Worm (Caenorhabditis elegans) whole organism, early embryonic: ENCODE measurements around the gene stg-1.

Experiments
- B0310.2 ChIP-seq: sonication (generic microtip); optimal IDR thresholded peaks from 2 replicates; lab custom pipeline; 2016; ENCODE audit warnings: mild to moderate bottlenecking, missing genetic modification characterization, missing compliant biosample characterization
- F13C5.2 ChIP-seq: sonication (generic microtip); optimal IDR thresholded peaks from 2 replicates; lab custom pipeline; 2017; ENCODE audit warnings: mild to moderate bottlenecking, missing genetic modification characterization, inconsistent platforms, missing compliant biosample characterization
- aly-1 ChIP-seq: sonication (generic microtip); optimal IDR thresholded peaks from 2 replicates; lab custom pipeline; 2016; ENCODE audit warnings: missing genetic modification characterization, missing compliant biosample characterization
- ama-1 ChIP-seq: fragments of 150-350 bp; optimal IDR thresholded peaks from 2 replicates; lab custom pipeline; 2014
- ceh-13 ChIP-seq: fragments of 200-800 bp; sonication (Bioruptor generic); optimal IDR thresholded peaks from 2 replicates; lab custom pipeline; 2018; ENCODE audit warnings: mild to moderate bottlenecking, missing genetic modification characterization, missing compliant biosample characterization
- ceh-36 ChIP-seq: sonication (generic microtip); optimal IDR thresholded peaks from 2 replicates; lab custom pipeline; 2016; ENCODE audit warnings: missing genetic modification characterization, inconsistent platforms, missing compliant biosample characterization
- ets-7 ChIP-seq: sonication (generic microtip); optimal IDR thresholded peaks from 2 replicates; lab custom pipeline; 2016; ENCODE audit warnings: missing genotype, missing genetic modification characterization, missing compliant biosample characterization
- flt-1 ChIP-seq: fragments of 200-800 bp; sonication (Bioruptor generic); IDR thresholded peaks from 2 replicates; pipeline ENCODE4 v1.3.6; 2022; ENCODE audit warnings: missing genetic modification characterization, missing compliant biosample characterization
- hmbx-1 ChIP-seq: sonication (generic microtip); optimal IDR thresholded peaks from 2 replicates; lab custom pipeline; 2016; ENCODE audit warnings: mild to moderate bottlenecking, missing genetic modification characterization, missing compliant biosample characterization
- hmg-4 ChIP-seq: fragments of 200-800 bp; sonication (Bioruptor generic); optimal IDR thresholded peaks from 2 replicates; lab custom pipeline; 2018; ENCODE audit warnings: mild to moderate bottlenecking, missing genetic modification characterization, missing compliant biosample characterization
- hnd-1 ChIP-seq: sonication (generic microtip); optimal IDR thresholded peaks from 2 replicates; lab custom pipeline; 2016; ENCODE audit warnings: missing genetic modification characterization, missing compliant biosample characterization
- pes-1 ChIP-seq: fragments of 200-800 bp; sonication (Bioruptor generic); IDR thresholded peaks from 2 replicates; pipeline ENCODE4 v1.3.6; 2022; ENCODE audit warnings: missing genetic modification reagents, missing genetic modification characterization, missing compliant biosample characterization
- scrt-1 ChIP-seq: fragments of 200-800 bp; sonication (Bioruptor generic); IDR thresholded peaks from 2 replicates; pipeline ENCODE4 v1.3.6; 2022; ENCODE audit warnings: missing genetic modification characterization, missing compliant biosample characterization
- sea-1 ChIP-seq: fragments of 200-800 bp; sonication (Bioruptor generic); conservative IDR thresholded peaks from 2 replicates; pipeline ENCODE4 v1.3.6; 2022; ENCODE audit warnings: missing genetic modification characterization, missing compliant biosample characterization
- tbx-11 ChIP-seq: fragments of 200-800 bp; sonication (Bioruptor generic); IDR thresholded peaks from 2 replicates; pipeline ENCODE4 v1.3.6; 2022; ENCODE audit warnings: missing genetic modification characterization, missing compliant biosample characterization
- tbx-37 ChIP-seq: fragments of 200-800 bp; sonication (Bioruptor generic); conservative IDR thresholded peaks from 2 replicates; pipeline ENCODE4 v1.3.6; 2022; ENCODE audit warnings: missing genetic modification reagents, missing genetic modification characterization, missing compliant biosample characterization
- tra-4 ChIP-seq: sonication (generic microtip); optimal IDR thresholded peaks from 2 replicates; lab custom pipeline; 2017; ENCODE audit warnings: missing genetic modification characterization, missing compliant biosample characterization

Gene stg-1

ce11 chrII:10025059-10025458 is 35.4 kb downstream of the stg-1 start:
- TF ChIP-seq ceh-36 (tag; lab: Kevin White, UChicago), result no peak
- no peak for TF ChIP-seq ets-7
- TF ChIP-seq sea-1 (GFP tag; lab: Robert Waterston, UW), result no peak
- no peak for TF ChIP-seq hmbx-1 (tag; lab: Kevin White, UChicago)
- TF ChIP-seq flt-1 (GFP tag; lab: Robert Waterston, UW), result no peak
- no peak for TF ChIP-seq tbx-11 (GFP tag; lab: Robert Waterston, UW)
- TF ChIP-seq tbx-37 (GFP tag; lab: Robert Waterston, UW), result no peak
- TF ChIP-seq F13C5.2 (tag; lab: Kevin White, UChicago), result no peak
- no peak for TF ChIP-seq B0310.2 (tag; lab: Kevin White, UChicago)
- TF ChIP-seq hnd-1 (tag; lab: Kevin White, UChicago), result no peak
- TF ChIP-seq hmg-4, result no peak
- TF ChIP-seq ama-1 (lab: Kevin White, UChicago), result no peak
- no peak for TF ChIP-seq aly-1 (tag; lab: Kevin White, UChicago)
- TF ChIP-seq pes-1 (GFP tag; lab: Robert Waterston, UW), result no peak
- no peak for TF ChIP-seq ceh-13 (GFP tag; lab: Kevin White, UChicago)

DNA sequence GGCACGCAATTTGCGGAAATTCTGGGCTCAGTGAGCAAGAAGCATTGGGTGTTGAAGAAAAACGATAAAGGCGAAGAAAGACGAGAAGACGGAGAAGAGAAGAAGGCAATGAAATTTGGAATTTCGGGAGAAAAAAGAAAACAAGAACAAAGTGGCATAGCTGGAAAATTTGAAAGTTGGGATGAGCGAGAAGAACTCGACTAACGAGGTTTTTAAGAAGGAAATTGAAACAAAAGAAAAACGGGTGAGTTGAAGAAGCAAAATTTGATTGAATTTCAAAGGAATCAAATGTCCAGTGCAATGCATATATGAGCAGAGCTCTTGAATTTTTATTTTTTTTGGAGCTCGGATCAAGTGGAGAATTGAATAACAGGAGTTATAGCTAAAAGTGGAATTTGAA is 38.7 kb downstream of the stg-1 start:
- TF ChIP-seq ama-1 (lab: Kevin White, UChicago) (no peak), tbx-11 (GFP tag; lab: Robert Waterston, UW) (no peak), hmg-4 (no peak), ceh-36 (tag; lab: Kevin White, UChicago) (no peak), sea-1 (GFP tag; lab: Robert Waterston, UW) (no peak), ceh-13 (GFP tag; lab: Kevin White, UChicago) (no peak), scrt-1 (GFP tag; lab: Robert Waterston, UW) (no peak), pes-1 (GFP tag; lab: Robert Waterston, UW) (no peak), ets-7 (no peak), B0310.2 (tag; lab: Kevin White, UChicago) (no peak), F13C5.2 (tag; lab: Kevin White, UChicago) (no peak), flt-1 (GFP tag; lab: Robert Waterston, UW) (no peak)

DNA sequence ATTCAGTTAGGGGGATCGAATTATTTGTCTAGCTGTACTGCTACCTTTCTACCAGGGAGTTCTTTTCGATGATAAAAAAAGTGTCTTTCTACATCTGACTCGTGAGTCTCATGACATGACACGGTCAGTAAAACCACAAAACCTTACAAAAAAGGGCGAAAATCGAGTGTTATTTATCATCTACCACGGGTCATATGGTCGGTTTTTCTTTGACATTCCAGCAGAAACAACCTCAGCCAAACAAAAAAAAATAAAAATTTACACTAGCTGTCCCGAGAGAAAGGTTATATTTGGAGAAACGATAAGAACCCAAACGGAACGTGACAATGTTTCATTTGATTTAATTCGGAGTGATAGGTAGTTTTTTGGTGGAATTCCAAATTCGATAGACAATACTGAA is 40.8 kb downstream of the stg-1 start:
- TF ChIP-seq pes-1 (GFP tag; lab: Robert Waterston, UW), result no peak
- TF ChIP-seq F13C5.2 (tag; lab: Kevin White, UChicago), result no peak
- TF ChIP-seq tbx-11 (GFP tag; lab: Robert Waterston, UW), result no peak
- TF ChIP-seq hnd-1 (tag; lab: Kevin White, UChicago), result no peak
- no peak for TF ChIP-seq hmg-4
- TF ChIP-seq scrt-1 (GFP tag; lab: Robert Waterston, UW), result no peak
- no peak for TF ChIP-seq ets-7
- no peak for TF ChIP-seq sea-1 (GFP tag; lab: Robert Waterston, UW)
- no peak for TF ChIP-seq ceh-13 (GFP tag; lab: Kevin White, UChicago)

- TF ChIP-seq hmg-4 (no peak), ets-7 (no peak), ama-1 (lab: Kevin White, UChicago) (no peak), B0310.2 (tag; lab: Kevin White, UChicago) (no peak), sea-1 (GFP tag; lab: Robert Waterston, UW) (no peak), ceh-36 (tag; lab: Kevin White, UChicago) (no peak), ceh-13 (GFP tag; lab: Kevin White, UChicago) (no peak), hnd-1 (tag; lab: Kevin White, UChicago) (no peak), tra-4 (tag; lab: Kevin White, UChicago) (no peak)
These were observed 42.9 kb downstream of the stg-1 start for ce11 chrII:10017528-10017927.

ce11 chrII:10016013-10016412 is 44.4 kb downstream of the stg-1 start, which contains the start of gene lec-2:
TSS of gene lec-2 (minus strand) at chrII:10016183.
- TF ChIP-seq aly-1 (tag; lab: Kevin White, UChicago), result peak; percentile 0
- TF ChIP-seq ama-1 (lab: Kevin White, UChicago), result no peak

ce11 chrII:10014384-10014783 is 46.1 kb downstream of the stg-1 start:
- TF ChIP-seq B0310.2 (tag; lab: Kevin White, UChicago), result no peak
- no peak for TF ChIP-seq flt-1 (GFP tag; lab: Robert Waterston, UW)
- TF ChIP-seq ceh-36 (tag; lab: Kevin White, UChicago), result no peak
- no peak for TF ChIP-seq tbx-37 (GFP tag; lab: Robert Waterston, UW)
- no peak for TF ChIP-seq F13C5.2 (tag; lab: Kevin White, UChicago)
- TF ChIP-seq tbx-11 (GFP tag; lab: Robert Waterston, UW), result no peak
- no peak for TF ChIP-seq aly-1 (tag; lab: Kevin White, UChicago)
- TF ChIP-seq hmg-4, result no peak
- TF ChIP-seq hnd-1 (tag; lab: Kevin White, UChicago), result no peak
- TF ChIP-seq sea-1 (GFP tag; lab: Robert Waterston, UW), result no peak
- no peak for TF ChIP-seq ama-1 (lab: Kevin White, UChicago)

DNA sequence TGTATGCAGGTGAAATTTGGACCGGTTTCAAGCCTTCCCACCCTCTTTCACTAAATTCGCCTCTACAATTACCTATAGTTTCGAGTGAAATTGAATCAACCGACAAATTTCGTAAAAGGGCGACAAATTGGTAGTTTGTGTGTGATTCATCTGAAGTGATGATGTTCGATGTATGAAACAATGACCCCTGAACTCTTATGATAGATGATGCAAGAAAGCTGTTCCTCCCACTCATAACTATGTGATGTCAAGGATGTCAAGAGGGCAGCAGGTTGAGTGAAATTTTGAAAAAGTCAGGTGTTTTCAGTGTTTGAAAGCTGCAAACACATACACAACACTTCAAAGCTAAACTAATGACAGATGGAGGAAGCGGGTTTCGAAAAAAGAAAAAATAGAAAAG is 48.0 kb downstream of the stg-1 start:
- no peak for TF ChIP-seq B0310.2 (tag; lab: Kevin White, UChicago)
- TF ChIP-seq flt-1 (GFP tag; lab: Robert Waterston, UW), result no peak
- TF ChIP-seq hmg-4, result no peak

DNA sequence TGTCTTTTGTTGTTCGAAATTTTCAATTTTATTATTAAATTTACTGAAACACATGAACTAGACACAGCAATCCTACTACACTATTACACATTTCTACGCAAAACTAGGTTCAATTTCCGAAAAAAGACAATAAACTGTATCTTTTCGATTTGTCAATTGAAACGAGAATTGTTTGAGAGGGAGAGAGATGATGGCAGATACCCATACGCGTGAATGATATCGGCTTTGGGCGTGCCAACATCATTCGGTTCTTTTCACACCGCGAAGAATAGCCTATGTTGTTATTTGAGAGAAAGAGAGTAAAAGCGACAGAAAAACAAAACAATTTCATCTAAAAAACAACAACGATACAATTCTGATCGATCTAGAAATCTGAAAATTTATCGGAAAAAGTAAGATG is 48.7 kb downstream of the stg-1 start:
- TF ChIP-seq ceh-36 (tag; lab: Kevin White, UChicago), result no peak
- no peak for TF ChIP-seq aly-1 (tag; lab: Kevin White, UChicago)
- no peak for TF ChIP-seq tbx-37 (GFP tag; lab: Robert Waterston, UW)
- no peak for TF ChIP-seq pes-1 (GFP tag; lab: Robert Waterston, UW)
- no peak for TF ChIP-seq tbx-11 (GFP tag; lab: Robert Waterston, UW)
- no peak for TF ChIP-seq flt-1 (GFP tag; lab: Robert Waterston, UW)
